Worm (Caenorhabditis elegans) whole organism, L4 larva: ENCODE measurements around the gene cln-3.3.

Experiments used
- D1046.2 ChIP-seq: fragments of 200-800 bp; sonication (Bioruptor generic); IDR thresholded peaks from 2 replicates; pipeline ENCODE4 v1.3.6; 2022; ENCODE audit warnings: missing genetic modification characterization, missing compliant biosample characterization
- F37D6.2 ChIP-seq: sonication (generic microtip); optimal IDR thresholded peaks from 2 replicates; lab custom pipeline; 2016; ENCODE audit warnings: mild to moderate bottlenecking, missing genetic modification characterization, missing compliant biosample characterization
- Y105C5A.15 ChIP-seq: fragments of 200-800 bp; sonication (Bioruptor generic); IDR thresholded peaks from 2 replicates; pipeline ENCODE4 v1.3.6; 2022; ENCODE audit warnings: missing genetic modification characterization, missing compliant biosample characterization
- ceh-62 ChIP-seq: sonication (generic microtip); optimal IDR thresholded peaks from 2 replicates; lab custom pipeline; 2017; ENCODE audit warnings: missing biosample characterization, missing genetic modification characterization
- daf-16 ChIP-seq, 3 experiments: sonication (generic microtip); optimal IDR thresholded peaks; 2 replicates each; lab custom pipeline; 2016 to 2017; ENCODE audit warnings: missing genetic modification characterization in 3 of 3, missing genetic modification reagents in 3 of 3, mild to moderate bottlenecking in 2 of 3, missing compliant biosample characterization in 2 of 3, missing biosample characterization in 1 of 3, moderate library complexity in 1 of 3
- dpl-1 ChIP-seq: fragments of 150-350 bp; optimal IDR thresholded peaks from 2 replicates; lab custom pipeline; 2014; ENCODE audit warnings: missing biosample characterization, missing genetic modification reagents, missing genetic modification characterization
- dve-1 ChIP-seq: sonication (generic microtip); optimal IDR thresholded peaks from 2 replicates; lab custom pipeline; 2017; ENCODE audit warnings: antibody characterized with exemption, mild to moderate bottlenecking, missing genetic modification characterization, missing compliant biosample characterization; ENCODE audit not compliant: insufficient read depth
- egl-27 ChIP-seq: sonication (generic microtip); optimal IDR thresholded peaks from 3 replicates; lab custom pipeline; 2017; ENCODE audit warnings: missing biosample characterization, missing genetic modification reagents, missing genetic modification characterization
- fos-1 ChIP-seq: fragments of 150-350 bp; optimal IDR thresholded peaks from 2 replicates; lab custom pipeline; 2014; ENCODE audit warnings: missing biosample characterization, missing genetic modification characterization
- jun-1 ChIP-seq: fragments of 150-350 bp; optimal IDR thresholded peaks from 2 replicates; lab custom pipeline; 2014; ENCODE audit warnings: missing biosample characterization, missing genetic modification reagents, missing genetic modification characterization
- lir-3 ChIP-seq: sonication (generic microtip); optimal IDR thresholded peaks from 2 replicates; lab custom pipeline; 2016; ENCODE audit warnings: mild to moderate bottlenecking, missing genetic modification characterization, missing compliant biosample characterization
- lsy-2 ChIP-seq, 2 experiments: fragments of 150-350 bp in 1 of 2; sonication (generic microtip) in 1 of 2; optimal IDR thresholded peaks; 2 replicates each; lab custom pipeline; 2014 to 2017; ENCODE audit warnings: missing biosample characterization in 2 of 2, missing genetic modification characterization in 2 of 2
- mxl-3 ChIP-seq: fragments of 200-800 bp; sonication (Bioruptor generic); optimal IDR thresholded peaks from 2 replicates; lab custom pipeline; 2018; ENCODE audit warnings: mild to moderate bottlenecking, missing genetic modification characterization, missing compliant biosample characterization
- nhr-28 ChIP-seq: fragments of 150-350 bp; optimal IDR thresholded peaks from 2 replicates; lab custom pipeline; 2014; ENCODE audit warnings: missing biosample characterization, missing genetic modification characterization
- nhr-48 ChIP-seq: sonication (generic microtip); optimal IDR thresholded peaks from 2 replicates; lab custom pipeline; 2016; ENCODE audit warnings: mild to moderate bottlenecking, missing genetic modification characterization, missing compliant biosample characterization
- pqm-1 ChIP-seq: sonication (generic microtip); optimal IDR thresholded peaks from 2 replicates; lab custom pipeline; 2017; ENCODE audit warnings: missing biosample characterization, missing genetic modification characterization
- spr-3 ChIP-seq: fragments of 200-800 bp; sonication (Bioruptor generic); optimal IDR thresholded peaks from 2 replicates; lab custom pipeline; 2018; ENCODE audit warnings: mild to moderate bottlenecking, missing genetic modification characterization, missing compliant biosample characterization
- unc-62 ChIP-seq, 3 experiments: fragments of 150-350 bp in 1 of 3; sonication (generic microtip); optimal IDR thresholded peaks in 2 of 3; peaks in 1 of 3; 1 replicate in 1 of 3; 2 replicates in 2 of 3; lab custom pipeline; 2014 to 2017; ENCODE audit warnings: missing biosample characterization in 3 of 3, missing genetic modification characterization in 3 of 3, missing genetic modification reagents in 3 of 3, missing genotype in 1 of 3

Gene cln-3.3

DNA sequence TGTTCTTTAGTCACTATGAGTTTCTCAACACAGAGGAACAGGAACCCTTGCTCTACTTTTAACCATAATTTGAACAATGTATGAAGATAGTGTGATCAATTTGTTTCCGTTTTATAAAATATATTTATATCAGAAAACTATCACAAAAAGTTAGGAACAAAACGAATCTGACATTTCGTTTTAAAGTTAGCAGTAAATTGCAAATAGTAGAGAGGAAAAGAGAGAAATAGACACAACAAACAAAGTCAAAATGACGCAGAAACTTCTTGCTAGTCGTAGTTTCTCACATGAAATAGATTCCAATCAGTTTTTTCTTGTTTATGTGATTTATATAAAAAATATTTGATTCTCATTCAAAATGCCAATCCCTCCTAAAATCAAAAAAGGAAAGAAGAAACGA, 46.2 kb downstream of the cln-3.3 start, which contains the start of gene ZC196.5:
TSS of gene ZC196.5 (plus strand) at position 301 of the 400 bp plus-strand sequence.
- peak in 1 of 2 experiments; percentile 60 for TF ChIP-seq unc-62 (GFP tag; optimal IDR thresholded peaks at IDR 0.05 in 1 of 2; lab: Kevin White, UChicago)
- TF ChIP-seq unc-62 (tag; optimal IDR thresholded peaks at IDR 0.05; lab: Kevin White, UChicago): no peak
- no peak for TF ChIP-seq jun-1 (tag; lab: Kevin White, UChicago)
- TF ChIP-seq spr-3 (GFP tag; lab: Kevin White, UChicago): no peak
- TF ChIP-seq F37D6.2 (tag; lab: Kevin White, UChicago): no peak
- no peak for TF ChIP-seq nhr-28 (tag; lab: Kevin White, UChicago)
- TF ChIP-seq mxl-3 (GFP tag; lab: Kevin White, UChicago): no peak

DNA sequence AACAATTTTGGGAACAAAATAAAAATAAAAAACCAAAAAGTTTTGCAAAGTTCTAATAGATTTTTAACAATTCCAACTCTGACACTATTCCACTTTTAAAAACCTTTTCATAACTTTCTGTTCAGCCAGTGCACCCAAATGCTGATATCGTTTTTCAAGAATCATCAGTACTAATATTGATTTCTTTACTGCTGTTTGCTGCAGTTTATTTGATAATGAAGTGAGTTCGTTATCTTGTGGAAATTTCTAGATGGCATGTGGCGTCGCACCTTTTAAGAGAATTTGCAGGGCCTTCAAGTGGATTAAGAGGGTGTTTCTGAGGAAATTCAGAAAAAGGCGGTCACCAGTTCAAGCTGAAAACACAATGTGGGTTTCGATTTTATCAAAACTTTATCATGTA, 48.1 kb downstream of the cln-3.3 start:
- TF ChIP-seq dpl-1 (GFP tag; lab: Kevin White, UChicago) (no peak), dve-1 (tag; lab: Kevin White, UChicago) (peak; percentile 27), pqm-1 (tag; lab: Kevin White, UChicago) (peak; percentile 41), ceh-62 (no peak), egl-27 (tag; lab: Kevin White, UChicago) (no peak), daf-16 (GFP tag; optimal IDR thresholded peaks at IDR 0.05; lab: Kevin White, UChicago) (no peak), daf-16 (tag; optimal IDR thresholded peaks at IDR 0.05; lab: Kevin White, UChicago) (peak; percentile 64), nhr-28 (tag; lab: Kevin White, UChicago) (peak; percentile 3)

DNA sequence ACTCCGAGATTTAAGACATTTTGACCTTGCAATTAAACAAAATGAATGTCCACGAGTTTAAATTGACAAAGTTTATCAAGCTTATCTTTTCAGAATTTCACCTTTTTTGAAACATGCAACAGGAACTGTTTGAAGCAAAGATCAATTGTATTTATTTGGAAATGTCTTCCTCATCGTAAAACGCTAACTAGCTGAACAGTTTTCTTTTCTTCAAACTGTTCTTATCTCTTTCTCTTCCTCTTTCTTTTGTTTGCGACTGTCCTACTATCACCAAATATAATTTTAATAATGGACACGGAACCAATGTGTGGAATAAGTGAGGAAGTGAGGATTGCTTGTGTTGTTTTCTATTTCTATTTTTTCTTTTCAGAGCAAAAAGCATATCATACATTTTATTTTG, 50.1 kb downstream of the cln-3.3 start, which contains the start of gene ZC196.4:
TSS of gene ZC196.4 (plus strand) at position 173 of the 400 bp plus-strand sequence.
- TF ChIP-seq nhr-28 (tag; lab: Kevin White, UChicago) (peak; percentile 16), daf-16 (GFP tag; optimal IDR thresholded peaks at IDR 0.05; lab: Kevin White, UChicago) (no peak), daf-16 (tag; optimal IDR thresholded peaks at IDR 0.05; lab: Kevin White, UChicago) (peak; percentile 74), spr-3 (GFP tag; lab: Kevin White, UChicago) (no peak), pqm-1 (tag; lab: Kevin White, UChicago) (peak; percentile 76), fos-1 (tag; lab: Kevin White, UChicago) (no peak), dve-1 (tag; lab: Kevin White, UChicago) (peak; percentile 39), lir-3 (tag; lab: Kevin White, UChicago) (no peak), lsy-2 (tag; optimal IDR thresholded peaks at IDR 0.05; lab: Kevin White, UChicago) (no peak), D1046.2 (GFP tag; lab: Robert Waterston, UW) (no peak), nhr-48 (tag; lab: Kevin White, UChicago) (no peak), Y105C5A.15 (GFP tag; lab: Robert Waterston, UW) (no peak)
